Worm (Caenorhabditis elegans): ENCODE results near the gene irld-40.
"Not testable (repeated sequence)": the region's sequence is repeated elsewhere in the genome, so short reads cannot be mapped to it uniquely, and the experiment has no call there.

The irld-40 gene

DNA sequence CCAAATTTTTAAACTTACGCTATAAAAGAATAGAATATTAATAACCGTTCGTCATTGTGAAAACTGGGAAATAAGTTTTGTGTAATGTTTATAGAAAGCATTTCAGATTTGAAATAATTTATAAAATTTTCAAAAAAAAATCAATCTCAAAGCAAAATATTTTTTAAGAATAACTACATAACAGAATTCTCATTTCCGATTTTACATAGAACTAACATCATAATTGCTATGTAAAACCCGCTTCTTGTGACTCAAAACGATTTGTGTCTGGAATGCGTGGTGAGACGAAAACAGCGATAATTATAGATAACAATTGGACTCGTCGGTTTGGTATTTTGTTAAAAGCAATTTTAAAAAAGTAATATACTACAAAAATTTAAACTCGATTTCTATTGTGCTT lies 18.4 kb downstream of the irld-40 start, which contains the start of gene srw-91:
TSS of gene srw-91 (minus strand) at position 101 of the 400 bp plus-strand sequence.
- TF ChIP-seq nhr-11 (tag; optimal IDR thresholded peaks at IDR 0.05), result no peak
- TF ChIP-seq F13H6.1 (tag; optimal IDR thresholded peaks at IDR 0.05), result no peak
- TF ChIP-seq T23F11.4 (GFP tag; optimal IDR thresholded peaks at IDR 0.05), result no peak
- TF ChIP-seq sox-2 (GFP tag; IDR thresholded peaks at IDR 0.05), result no peak
- no peak for TF ChIP-seq ceh-48 (tag; optimal IDR thresholded peaks at IDR 0.05)
- TF ChIP-seq pag-3 (tag; optimal IDR thresholded peaks at IDR 0.05; ENCODE audit: borderline replicate concordance), result no peak
- no peak for TF ChIP-seq npax-4 (tag; optimal IDR thresholded peaks at IDR 0.05)
- no peak for TF ChIP-seq pros-1 (tag; optimal IDR thresholded peaks at IDR 0.05)
- TF ChIP-seq dve-1 (tag; optimal IDR thresholded peaks at IDR 0.05), result no peak
- no peak for TF ChIP-seq che-1 (tag; optimal IDR thresholded peaks at IDR 0.05)
- no peak for TF ChIP-seq ceh-2 (tag; optimal IDR thresholded peaks at IDR 0.05)
- TF ChIP-seq sox-4 (tag; optimal IDR thresholded peaks at IDR 0.05), result no peak
- TF ChIP-seq unc-55 (GFP tag; optimal IDR thresholded peaks at IDR 0.05), result no peak
- TF ChIP-seq tbx-2 (tag; optimal IDR thresholded peaks at IDR 0.05), result no peak

DNA sequence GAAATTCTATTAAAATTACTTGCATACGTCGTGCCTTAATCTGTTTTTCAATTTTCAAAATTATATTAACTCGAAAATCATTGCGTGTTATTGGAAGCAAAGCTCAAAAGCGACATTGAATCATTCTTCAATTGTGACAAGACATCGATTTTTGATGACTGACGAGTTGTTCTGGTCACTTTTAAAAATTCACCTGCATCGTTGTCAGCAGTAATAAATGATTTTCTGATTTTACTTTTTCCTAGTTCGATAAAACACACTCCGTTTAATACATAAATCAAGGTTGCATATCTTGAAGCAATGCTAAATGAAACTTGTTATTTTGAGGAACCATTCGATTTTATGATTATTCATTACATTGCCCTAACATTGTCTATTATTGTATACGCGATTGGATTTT lies 19.9 kb downstream of the irld-40 start, which contains the start of gene srh-3:
TSS of gene srh-3 (plus strand) at position 301 of the 400 bp plus-strand sequence.
- TF ChIP-seq sox-4 (tag; optimal IDR thresholded peaks at IDR 0.05) (no peak), ceh-2 (tag; optimal IDR thresholded peaks at IDR 0.05) (no peak), madf-2 (tag; optimal IDR thresholded peaks at IDR 0.05) (no peak), ceh-48 (tag; optimal IDR thresholded peaks at IDR 0.05) (no peak), rnt-1 (tag; optimal IDR thresholded peaks at IDR 0.05) (no peak), pha-4 (tag; optimal IDR thresholded peaks at IDR 0.05) (no peak), mec-3 (tag; optimal IDR thresholded peaks at IDR 0.05; ENCODE audit: borderline replicate concordance) (no peak), ceh-6 (GFP tag; optimal IDR thresholded peaks at IDR 0.05) (no peak), ttx-3 (tag; optimal IDR thresholded peaks at IDR 0.05) (no peak), ceh-22 (tag; optimal IDR thresholded peaks at IDR 0.05) (no peak), T23F11.4 (GFP tag; optimal IDR thresholded peaks at IDR 0.05) (no peak), pqm-1 (tag; optimal IDR thresholded peaks at IDR 0.05) (no peak), pat-9 (tag; optimal IDR thresholded peaks at IDR 0.05) (no peak), nhr-232 (tag; optimal IDR thresholded peaks at IDR 0.05) (no peak), pax-1 (tag; optimal IDR thresholded peaks at IDR 0.05) (no peak), ceh-9 (tag; optimal IDR thresholded peaks at IDR 0.05) (no peak), tbx-2 (tag; optimal IDR thresholded peaks at IDR 0.05) (no peak), hlh-15 (tag; optimal IDR thresholded peaks at IDR 0.05) (no peak), fax-1 (tag; optimal IDR thresholded peaks at IDR 0.05) (no peak)

DNA sequence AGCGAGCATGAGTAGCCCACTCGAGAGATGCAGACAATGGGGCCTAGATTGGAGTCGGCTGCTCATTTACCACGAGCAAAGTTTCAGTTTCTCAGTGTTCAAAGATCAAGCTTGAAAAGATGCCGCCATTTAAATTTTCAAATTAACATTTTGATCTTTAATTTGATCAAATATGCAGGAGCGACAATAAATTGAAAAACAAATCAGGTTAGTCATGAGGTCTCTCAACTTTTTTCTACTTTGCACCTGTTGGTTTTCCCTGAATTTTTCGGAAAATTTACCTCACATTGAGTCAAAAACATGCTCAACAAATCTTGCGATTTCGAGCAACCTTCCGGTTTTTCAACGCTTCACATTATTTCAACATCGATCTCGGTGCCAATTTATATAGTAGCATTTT lies 23.0 kb downstream of the irld-40 start, which contains the start of gene srh-5:
TSS of gene srh-5 (plus strand) at position 301 of the 400 bp plus-strand sequence.
- TF ChIP-seq ceh-45 (GFP tag; IDR thresholded peaks at IDR 0.05) (no peak), ceh-48 (tag; optimal IDR thresholded peaks at IDR 0.05) (no peak), K02D7.2 (tag; optimal IDR thresholded peaks at IDR 0.05) (no peak), nfya-1 (tag; optimal IDR thresholded peaks at IDR 0.05) (no peak), sdc-2 (tag; optimal IDR thresholded peaks at IDR 0.05) (no peak), pax-1 (tag; optimal IDR thresholded peaks at IDR 0.05) (no peak), K09A11.1 (tag; optimal IDR thresholded peaks at IDR 0.05; ENCODE audit: insufficient read depth) (no peak), unc-42 (tag; optimal IDR thresholded peaks at IDR 0.05) (no peak), ceh-34 (tag; optimal IDR thresholded peaks at IDR 0.05) (no peak), C08G9.2 (tag; optimal IDR thresholded peaks at IDR 0.05) (no peak)

DNA sequence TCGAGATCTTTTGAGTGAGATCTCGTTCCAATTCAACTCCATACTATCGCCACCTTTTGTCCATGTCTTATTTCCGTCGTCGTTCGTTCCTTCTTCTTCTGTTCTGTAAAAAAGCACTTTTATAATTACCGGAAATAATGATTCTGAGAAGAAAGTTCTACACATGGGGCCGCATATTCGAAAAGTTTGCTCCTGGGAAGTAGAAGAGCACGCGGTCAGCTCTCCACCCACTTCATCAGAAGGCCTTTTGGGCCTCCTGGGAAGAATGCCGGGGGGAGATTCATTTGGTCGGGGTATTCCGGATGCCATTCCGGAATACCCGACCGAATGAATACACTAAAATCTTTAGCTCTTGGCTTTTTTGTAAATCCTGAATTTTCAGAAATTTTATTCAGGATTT lies 30.1 kb downstream of the irld-40 start, which contains the start of gene Y46H3C.5:
TSS of gene Y46H3C.5 (minus strand) at position 2 of the 400 bp plus-strand sequence.
- not testable (repeated sequence) for TF ChIP-seq pax-1, rnt-1, odd-2 (tag; optimal IDR thresholded peaks at IDR 0.05)
